Fruit fly (Drosophila melanogaster): ENCODE measurements around the gene Fbp2.
A peak's percentile ranks its signal among the peaks of the same experiment; 100 is the strongest.

The Fbp2 gene

DNA sequence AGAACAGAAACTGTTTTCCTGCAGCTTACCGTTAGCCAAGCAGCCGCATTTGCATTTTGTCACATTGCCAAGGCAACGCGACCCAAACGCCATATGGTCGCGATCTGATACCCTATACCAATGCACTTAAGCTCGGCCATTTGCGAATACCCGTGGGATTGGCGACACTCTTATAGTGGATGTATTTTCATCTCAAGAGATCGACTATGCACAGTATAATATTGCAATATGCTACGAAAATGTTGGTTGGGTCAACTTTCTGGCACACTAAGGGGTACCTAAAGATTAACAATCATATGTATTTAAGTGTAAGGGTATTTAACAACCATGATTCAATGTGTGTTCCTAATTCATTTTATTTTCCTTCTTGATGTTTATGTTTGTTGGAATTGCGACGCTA, 11.6 kb downstream of the Fbp2 start:
- no peak for TF ChIP-seq CG1620 (GFP tag; optimal IDR thresholded peaks at IDR 0.05)
- peak; percentile 42 for TF ChIP-seq tj (GFP tag; optimal IDR thresholded peaks at IDR 0.05)
- TF ChIP-seq CG14711 (tag; optimal IDR thresholded peaks at IDR 0.05) = peak; percentile 23
- TF ChIP-seq ovo (GFP tag; optimal IDR thresholded peaks at IDR 0.05) = peak; percentile 5
- peak; percentile 38 for TF ChIP-seq bab1 (GFP tag; optimal IDR thresholded peaks at IDR 0.05)

DNA sequence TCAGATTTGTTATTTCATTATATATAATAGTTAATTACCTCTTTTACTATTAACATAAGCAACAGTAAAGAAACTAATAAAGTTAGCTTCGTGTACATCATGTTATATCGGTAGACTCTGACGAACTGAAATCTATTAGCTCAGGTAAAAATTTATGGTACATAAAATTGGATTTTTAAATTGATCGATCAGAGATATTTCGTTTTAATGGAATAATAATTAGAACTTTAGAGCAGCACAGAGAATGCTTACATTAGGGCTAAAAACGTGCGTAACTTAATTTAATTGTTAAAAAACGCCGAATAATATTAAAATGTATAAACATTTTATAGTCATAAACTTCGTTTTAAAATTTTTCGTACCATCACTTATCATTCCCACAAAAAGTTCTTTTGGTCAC, 14.1 kb downstream of the Fbp2 start, which contains the start of gene CG33723:
CG33723 (minus strand) TSS at position 101 of the 400 bp plus-strand sequence.
- no peak for TF ChIP-seq CG1620 (GFP tag; optimal IDR thresholded peaks at IDR 0.05)
- TF ChIP-seq CG7045 (GFP tag; optimal IDR thresholded peaks at IDR 0.05) = no peak
- TF ChIP-seq CG14711 (tag; optimal IDR thresholded peaks at IDR 0.05) = no peak
- TF ChIP-seq CG12768 (GFP tag; optimal IDR thresholded peaks at IDR 0.05) = no peak
- TF ChIP-seq cic (GFP tag; optimal IDR thresholded peaks at IDR 0.05) = no peak
- TF ChIP-seq pad (GFP tag; optimal IDR thresholded peaks at IDR 0.05) = no peak
- no peak for TF ChIP-seq ovo (GFP tag; optimal IDR thresholded peaks at IDR 0.05)
- TF ChIP-seq bab1 (GFP tag; optimal IDR thresholded peaks at IDR 0.05) = no peak
- TF ChIP-seq toe (GFP tag; optimal IDR thresholded peaks at IDR 0.05) = no peak
- no peak for TF ChIP-seq tj (GFP tag; optimal IDR thresholded peaks at IDR 0.05)

DNA sequence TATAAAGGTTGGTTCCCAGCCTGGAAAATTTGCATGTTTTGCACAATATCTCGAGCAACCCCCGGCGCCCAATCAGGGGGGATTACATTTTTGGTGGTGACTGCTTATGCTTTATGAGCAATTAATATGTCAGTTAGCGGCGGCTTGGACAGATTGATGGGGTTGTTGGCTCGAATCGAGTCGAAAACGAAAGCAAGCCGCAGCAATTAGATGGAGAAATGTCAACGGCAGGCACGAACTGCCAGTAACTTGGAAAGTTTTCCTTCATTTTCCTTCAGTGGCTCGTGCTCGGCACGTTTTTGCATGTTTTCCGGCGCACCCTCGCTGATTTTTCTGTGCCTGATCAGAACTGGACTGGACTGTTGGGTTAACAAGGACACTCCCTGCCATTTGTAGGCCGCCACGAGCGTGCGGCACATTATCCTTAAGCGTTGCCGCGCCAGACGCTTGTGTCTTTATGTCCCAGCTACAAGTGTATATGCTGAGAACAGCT, 16.3 kb downstream of the Fbp2 start:
- no peak for TF ChIP-seq CG1620 (GFP tag; optimal IDR thresholded peaks at IDR 0.05)
- no peak for TF ChIP-seq CG33017 (tag; optimal IDR thresholded peaks at IDR 0.05)

DNA sequence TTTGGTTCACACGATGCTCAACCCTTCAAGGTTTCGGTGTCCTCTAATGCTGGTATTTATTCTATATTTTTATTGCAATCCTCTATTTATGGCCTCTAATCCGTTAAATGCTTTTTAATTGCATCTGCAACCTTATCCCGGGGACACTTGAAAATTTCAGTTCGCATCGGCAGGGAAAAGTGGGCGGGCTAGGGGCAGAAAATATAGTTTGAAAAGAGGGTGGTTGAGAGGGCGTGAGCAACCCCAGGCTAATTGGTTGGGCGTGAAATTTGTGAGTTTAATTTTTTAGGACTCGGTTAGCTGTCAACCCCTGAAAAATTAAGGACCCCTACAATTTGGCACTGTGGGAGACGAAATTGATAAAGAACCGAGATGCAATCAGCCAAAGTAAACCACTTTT, 19.2 kb downstream of the Fbp2 start:
- TF ChIP-seq Clk (GFP tag; optimal IDR thresholded peaks at IDR 0.05) = no peak
- TF ChIP-seq CG12768 (GFP tag; optimal IDR thresholded peaks at IDR 0.05) = no peak
- no peak for TF ChIP-seq pad (GFP tag; optimal IDR thresholded peaks at IDR 0.05)
- no peak for TF ChIP-seq CG7045 (GFP tag; optimal IDR thresholded peaks at IDR 0.05)
- no peak for TF ChIP-seq tj (GFP tag; optimal IDR thresholded peaks at IDR 0.05)
- no peak for TF ChIP-seq Hr96 (GFP tag; optimal IDR thresholded peaks at IDR 0.05)
- no peak for TF ChIP-seq Mnt (GFP tag; optimal IDR thresholded peaks at IDR 0.05)
- TF ChIP-seq kay (GFP tag; ENCODE audit: borderline replicate concordance) = no peak
- TF ChIP-seq bab1 (GFP tag; optimal IDR thresholded peaks at IDR 0.05) = no peak
- TF ChIP-seq CG1620 (GFP tag; optimal IDR thresholded peaks at IDR 0.05) = no peak
- no peak for TF ChIP-seq CG14711 (tag; optimal IDR thresholded peaks at IDR 0.05)
- no peak for TF ChIP-seq toe (GFP tag; optimal IDR thresholded peaks at IDR 0.05)
- no peak for TF ChIP-seq CG7101 (tag; optimal IDR thresholded peaks at IDR 0.05)
- no peak for TF ChIP-seq CG33017 (tag; optimal IDR thresholded peaks at IDR 0.05)

DNA sequence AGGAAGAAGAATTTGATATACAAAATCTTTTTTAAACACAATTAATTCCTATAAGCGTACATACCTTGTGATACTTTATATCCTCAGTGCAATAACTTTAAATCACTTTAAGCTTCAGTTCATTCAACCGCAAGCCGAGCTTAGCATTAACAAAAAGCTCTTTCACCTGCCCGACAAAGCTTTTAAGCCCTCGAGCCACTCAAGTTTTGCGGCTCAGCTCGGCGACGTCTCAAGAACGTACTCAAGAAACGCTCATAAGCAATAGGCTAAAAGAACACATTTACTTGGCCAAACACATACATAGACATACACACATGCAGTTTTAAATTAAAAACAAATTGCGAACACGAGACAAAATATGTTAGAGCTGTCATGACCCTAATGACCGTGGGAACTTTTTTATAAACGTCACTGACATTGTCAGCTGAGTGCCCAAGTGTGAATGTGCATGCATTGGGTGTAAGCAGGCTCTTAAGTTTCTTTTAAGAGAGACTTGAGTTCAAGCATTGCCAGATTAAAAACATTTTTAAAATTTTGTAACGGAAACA, 19.9 kb downstream of the Fbp2 start:
- TF ChIP-seq CG7101 (tag; optimal IDR thresholded peaks at IDR 0.05) (no peak), CG33017 (tag; optimal IDR thresholded peaks at IDR 0.05) (no peak), Clk (GFP tag; optimal IDR thresholded peaks at IDR 0.05) (no peak), Mnt (GFP tag; optimal IDR thresholded peaks at IDR 0.05) (no peak), pad (GFP tag; optimal IDR thresholded peaks at IDR 0.05) (no peak), bab1 (GFP tag; optimal IDR thresholded peaks at IDR 0.05) (no peak)

DNA sequence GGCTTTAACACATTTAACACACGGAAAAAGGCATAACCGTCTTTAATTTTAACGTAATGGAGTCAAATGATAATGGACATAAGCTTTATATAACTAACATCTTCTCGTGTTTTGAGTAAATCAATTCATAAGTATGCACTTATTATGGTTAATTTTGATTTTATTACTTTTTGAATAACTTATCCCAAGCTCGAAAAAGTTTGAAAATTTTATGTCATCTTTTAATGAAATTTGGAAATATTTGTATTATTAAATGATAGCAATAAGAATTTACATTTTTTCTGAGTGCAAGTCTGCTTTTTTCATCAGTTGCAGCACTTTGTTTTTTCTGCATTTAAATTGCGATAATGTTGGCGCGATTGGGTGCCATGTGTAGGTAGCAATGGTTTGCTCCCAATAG, 21.2 kb downstream of the Fbp2 start:
- no peak for TF ChIP-seq bab1 (GFP tag; optimal IDR thresholded peaks at IDR 0.05)
- TF ChIP-seq Clk (GFP tag; optimal IDR thresholded peaks at IDR 0.05) = no peak
- peak; percentile 58 for TF ChIP-seq tj (GFP tag; optimal IDR thresholded peaks at IDR 0.05)
- no peak for TF ChIP-seq Hr96 (GFP tag; optimal IDR thresholded peaks at IDR 0.05)
- TF ChIP-seq CG14711 (tag; optimal IDR thresholded peaks at IDR 0.05) = no peak
- no peak for TF ChIP-seq Crg-1 (GFP tag; optimal IDR thresholded peaks at IDR 0.05)
- no peak for TF ChIP-seq CG1620 (GFP tag; optimal IDR thresholded peaks at IDR 0.05)
- TF ChIP-seq CG33017 (tag; optimal IDR thresholded peaks at IDR 0.05) = no peak
- TF ChIP-seq CG7101 (tag; optimal IDR thresholded peaks at IDR 0.05) = no peak
- no peak for TF ChIP-seq CG12768 (GFP tag; optimal IDR thresholded peaks at IDR 0.05)
- TF ChIP-seq Mnt (GFP tag; optimal IDR thresholded peaks at IDR 0.05) = no peak
- no peak for TF ChIP-seq CG11617 (GFP tag; optimal IDR thresholded peaks at IDR 0.05)
- peak; percentile 9 for TF ChIP-seq pad (GFP tag; optimal IDR thresholded peaks at IDR 0.05)
- TF ChIP-seq toe (GFP tag; optimal IDR thresholded peaks at IDR 0.05) = no peak

DNA sequence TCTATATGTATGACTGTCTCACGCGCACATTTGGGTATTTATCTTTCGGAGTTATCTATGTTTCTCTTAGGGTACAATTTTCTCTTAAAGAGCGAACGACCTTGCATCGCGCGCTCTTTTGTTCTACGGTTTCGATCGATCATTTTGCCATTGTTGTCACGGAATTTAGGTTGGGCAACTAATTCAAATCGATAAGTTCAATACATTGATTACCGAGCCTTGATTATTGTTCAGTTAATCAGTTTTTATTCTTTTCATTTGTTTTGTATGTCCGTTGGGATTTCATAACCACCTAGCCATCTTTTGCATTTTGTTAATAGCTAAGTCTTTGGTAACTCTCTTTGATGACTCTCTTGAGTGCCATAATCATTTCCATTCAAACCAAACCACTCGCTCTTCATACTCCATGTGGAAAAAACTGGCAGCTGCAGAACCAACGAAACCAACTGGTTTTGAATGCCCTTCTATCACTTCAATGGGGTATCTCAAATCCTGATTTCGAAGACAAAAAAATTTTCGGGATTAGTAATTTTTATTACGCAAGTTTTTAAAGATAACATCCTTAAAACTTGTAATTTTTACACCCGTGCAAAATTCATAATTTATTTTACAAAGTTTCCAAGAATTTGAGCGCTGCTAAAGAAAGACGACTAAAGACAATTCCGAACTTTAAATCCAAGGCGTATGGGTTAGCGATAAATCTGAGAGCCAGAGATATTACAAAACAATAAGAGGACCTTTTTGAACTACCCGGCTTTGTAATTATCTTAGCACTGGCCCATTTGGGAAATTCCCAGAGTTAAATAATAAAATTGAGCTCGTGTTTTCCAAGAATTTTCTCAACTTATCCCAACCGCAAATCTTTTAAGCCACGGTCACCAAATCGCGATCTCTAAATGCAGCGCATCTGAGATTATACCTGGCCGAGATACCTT, 22.0 kb downstream of the Fbp2 start:
- no peak for TF ChIP-seq Clk (GFP tag; optimal IDR thresholded peaks at IDR 0.05)
- no peak for TF ChIP-seq ovo (GFP tag; optimal IDR thresholded peaks at IDR 0.05)
- no peak for TF ChIP-seq cic (GFP tag; optimal IDR thresholded peaks at IDR 0.05)
- TF ChIP-seq CG5204 (GFP tag; optimal IDR thresholded peaks at IDR 0.05) = peak; percentile 8
- no peak for TF ChIP-seq bab1 (GFP tag; optimal IDR thresholded peaks at IDR 0.05)
- TF ChIP-seq CG33017 (tag; optimal IDR thresholded peaks at IDR 0.05) = no peak
- TF ChIP-seq CG14711 (tag; optimal IDR thresholded peaks at IDR 0.05) = peak; percentile 4
- no peak for TF ChIP-seq CG11617 (GFP tag; optimal IDR thresholded peaks at IDR 0.05)
- TF ChIP-seq pad (GFP tag; optimal IDR thresholded peaks at IDR 0.05) = no peak
- no peak for TF ChIP-seq CG1620 (GFP tag; optimal IDR thresholded peaks at IDR 0.05)
- TF ChIP-seq Mnt (GFP tag; optimal IDR thresholded peaks at IDR 0.05) = no peak
